Fruit fly (Drosophila melanogaster) whole organism, embryonic: ENCODE measurements around the gene Mo25.
A peak's percentile ranks its signal among the peaks of the same experiment; 100 is the strongest.

ENCODE experiments used
- Atf-2 ChIP-seq: fragments of 200-800 bp; sonication (Bioruptor generic); optimal IDR thresholded peaks from 2 replicates; lab custom pipeline; 2016; ENCODE audit warnings: missing biosample characterization, missing genetic modification characterization
- Bgb ChIP-seq: fragments of 200-800 bp; sonication (Bioruptor generic); IDR thresholded peaks from 2 replicates; pipeline ENCODE4 v1.3.6; 2022; ENCODE audit warnings: missing biosample characterization, missing genetic modification characterization; ENCODE audit not compliant: partially characterized antibody
- CG10147 ChIP-seq: fragments of 200-800 bp; sonication (Bioruptor generic); optimal IDR thresholded peaks from 2 replicates; lab custom pipeline; 2019; ENCODE audit warnings: missing biosample characterization, mild to moderate bottlenecking, missing genetic modification characterization, moderate library complexity
- CG10321 ChIP-seq: fragments of 200-800 bp; sonication (Bioruptor generic); IDR thresholded peaks from 2 replicates; pipeline ENCODE4 v1.3.6; 2022; ENCODE audit warnings: missing biosample characterization, missing genetic modification characterization
- CG12769 ChIP-seq: fragments of 200-800 bp; sonication (Bioruptor generic); optimal IDR thresholded peaks from 2 replicates; lab custom pipeline; 2019; ENCODE audit warnings: missing biosample characterization, mild to moderate bottlenecking, missing genetic modification characterization, moderate library complexity
- CG14014 ChIP-seq: fragments of 200-800 bp; sonication (Bioruptor generic); IDR thresholded peaks from 2 replicates; pipeline ENCODE4 v1.3.6; 2022; ENCODE audit warnings: missing biosample characterization, missing genetic modification characterization
- CG14050 ChIP-seq: fragments of 200-800 bp; sonication (Bioruptor generic); IDR thresholded peaks from 3 replicates; pipeline ENCODE4 v1.3.6; 2022; ENCODE audit warnings: missing biosample characterization, missing genetic modification characterization
- CG1603 ChIP-seq: fragments of 200-800 bp; sonication (Bioruptor generic); optimal IDR thresholded peaks from 2 replicates; lab custom pipeline; 2019; ENCODE audit warnings: missing biosample characterization, mild to moderate bottlenecking, missing genetic modification characterization, moderate library complexity
- CG1647 ChIP-seq: fragments of 200-800 bp; sonication (Bioruptor generic); optimal IDR thresholded peaks from 3 replicates; lab custom pipeline; 2016; ENCODE audit warnings: missing biosample characterization, missing genetic modification characterization
- CG30403 ChIP-seq: fragments of 200-800 bp; sonication (Bioruptor generic); optimal IDR thresholded peaks from 3 replicates; lab custom pipeline; 2016; ENCODE audit warnings: missing biosample characterization, missing genetic modification characterization
- CG32772 ChIP-seq: fragments of 200-800 bp; sonication (Bioruptor generic); IDR thresholded peaks from 2 replicates; pipeline ENCODE4 v1.3.6; 2022; ENCODE audit warnings: missing biosample characterization, missing genetic modification characterization
- CG4707 ChIP-seq: fragments of 200-800 bp; sonication (Bioruptor generic); optimal IDR thresholded peaks from 2 replicates; lab custom pipeline; 2018; ENCODE audit warnings: missing biosample characterization, mild to moderate bottlenecking, missing genetic modification characterization, moderate library complexity
- CG6689 ChIP-seq: fragments of 200-800 bp; sonication (Bioruptor generic); IDR thresholded peaks from 2 replicates; pipeline ENCODE4 v1.3.6; 2022; ENCODE audit warnings: missing biosample characterization, missing genetic modification characterization
- CG7357 ChIP-seq: fragments of 200-800 bp; sonication (Bioruptor generic); IDR thresholded peaks from 3 replicates; pipeline ENCODE4 v1.3.6; 2022; ENCODE audit warnings: missing biosample characterization, missing genetic modification characterization
- CG7786 ChIP-seq: fragments of 200-800 bp; sonication (Bioruptor generic); optimal IDR thresholded peaks from 2 replicates; lab custom pipeline; 2016; ENCODE audit warnings: missing biosample characterization, missing genetic modification characterization
- CG8924 ChIP-seq: fragments of 200-800 bp; optimal IDR thresholded peaks from 3 replicates; lab custom pipeline; 2019; ENCODE audit warnings: missing biosample characterization, mild to moderate bottlenecking, missing genetic modification characterization, moderate library complexity
- CG9932 ChIP-seq: fragments of 200-800 bp; sonication (Bioruptor generic); IDR thresholded peaks from 2 replicates; pipeline ENCODE4 v1.3.6; 2022; ENCODE audit warnings: missing biosample characterization, missing genetic modification characterization
- Dbx ChIP-seq: fragments of 200-800 bp; sonication (Bioruptor generic); IDR thresholded peaks from 3 replicates; pipeline ENCODE4 v1.3.6; 2022; ENCODE audit warnings: missing biosample characterization, missing genetic modification characterization
- Dip2 ChIP-seq: fragments of 200-800 bp; sonication (Bioruptor generic); IDR thresholded peaks from 2 replicates; pipeline ENCODE4 v1.3.6; 2022; ENCODE audit warnings: missing biosample characterization, missing genetic modification characterization
- Dp ChIP-seq: fragments of 200-800 bp; sonication (Bioruptor generic); optimal IDR thresholded peaks from 2 replicates; lab custom pipeline; 2018; ENCODE audit warnings: missing biosample characterization, mild to moderate bottlenecking, missing genetic modification characterization, moderate library complexity
- E2f2 ChIP-seq: fragments of 200-800 bp; sonication (Bioruptor generic); IDR thresholded peaks from 2 replicates; pipeline ENCODE4 v1.3.6; 2022; ENCODE audit warnings: missing biosample characterization, missing genetic modification characterization
- Fer2 ChIP-seq: fragments of 200-800 bp; sonication (Bioruptor generic); optimal IDR thresholded peaks from 2 replicates; lab custom pipeline; 2018; ENCODE audit warnings: missing biosample characterization, mild to moderate bottlenecking, missing genetic modification characterization, moderate library complexity
- GATAe ChIP-seq: fragments of 200-800 bp; sonication (Bioruptor generic); conservative IDR thresholded peaks from 2 replicates; pipeline ENCODE4 v1.3.6; 2022; ENCODE audit warnings: missing biosample characterization, missing genetic modification characterization
- Hmr ChIP-seq: fragments of 200-800 bp; sonication (Bioruptor generic); optimal IDR thresholded peaks from 3 replicates; lab custom pipeline; 2017; ENCODE audit warnings: mild to moderate bottlenecking, missing biosample characterization, missing genetic modification reagents, missing genetic modification characterization
- Lhr ChIP-seq: fragments of 200-800 bp; sonication (Bioruptor generic); optimal IDR thresholded peaks from 3 replicates; lab custom pipeline; 2017; ENCODE audit warnings: mild to moderate bottlenecking, missing biosample characterization, missing genetic modification reagents, missing genetic modification characterization
- Lpt ChIP-seq: fragments of >200 bp; optimal IDR thresholded peaks from 2 replicates; lab custom pipeline; 2018; ENCODE audit warnings: missing biosample characterization, missing genetic modification characterization
- Opbp ChIP-seq: fragments of 200-800 bp; sonication (Bioruptor generic); IDR thresholded peaks from 3 replicates; pipeline ENCODE4 v1.3.6; 2022; ENCODE audit warnings: missing biosample characterization, missing genetic modification characterization; ENCODE audit not compliant: partially characterized antibody
- Scr ChIP-seq: fragments of 200-800 bp; sonication (Bioruptor generic); IDR thresholded peaks from 2 replicates; pipeline ENCODE4 v1.3.6; 2022; ENCODE audit warnings: missing biosample characterization, missing genetic modification characterization; ENCODE audit not compliant: partially characterized antibody
- Sox100B ChIP-seq: fragments of 200-800 bp; sonication (Bioruptor generic); optimal IDR thresholded peaks from 3 replicates; lab custom pipeline; 2018; ENCODE audit warnings: missing biosample characterization, mild to moderate bottlenecking, missing genetic modification characterization
- Xrp1 ChIP-seq: fragments of 200-800 bp; sonication (Bioruptor generic); IDR thresholded peaks from 2 replicates; pipeline ENCODE4 v1.3.6; 2022; ENCODE audit warnings: missing biosample characterization, missing genetic modification characterization
- ab ChIP-seq: fragments of 200-800 bp; sonication (Bioruptor generic); optimal IDR thresholded peaks from 2 replicates; lab custom pipeline; 2016; ENCODE audit warnings: missing biosample characterization, missing genetic modification characterization
- amos ChIP-seq: fragments of 200-800 bp; sonication (Bioruptor generic); IDR thresholded peaks from 2 replicates; pipeline ENCODE4 v1.3.6; 2022; ENCODE audit warnings: missing biosample characterization, missing genetic modification characterization; ENCODE audit not compliant: partially characterized antibody
- bbx ChIP-seq: fragments of 200-800 bp; sonication (Bioruptor generic); IDR thresholded peaks from 2 replicates; pipeline ENCODE4 v1.3.6; 2022; ENCODE audit warnings: missing biosample characterization, missing genetic modification characterization; ENCODE audit not compliant: partially characterized antibody
- caup ChIP-seq: fragments of 200-800 bp; sonication (Bioruptor generic); optimal IDR thresholded peaks from 3 replicates; lab custom pipeline; 2017; ENCODE audit warnings: missing biosample characterization, mild to moderate bottlenecking, missing genetic modification characterization, moderate library complexity; ENCODE audit not compliant: severe bottlenecking
- crc ChIP-seq: fragments of 200-800 bp; sonication (Bioruptor generic); optimal IDR thresholded peaks from 2 replicates; lab custom pipeline; 2016; ENCODE audit warnings: missing biosample characterization, missing genetic modification characterization
- fd3F ChIP-seq: fragments of 200-800 bp; sonication (Bioruptor generic); optimal IDR thresholded peaks from 2 replicates; lab custom pipeline; 2018; ENCODE audit warnings: missing biosample characterization, mild to moderate bottlenecking, missing genetic modification characterization, moderate library complexity
- grau ChIP-seq: fragments of 200-800 bp; optimal IDR thresholded peaks from 3 replicates; lab custom pipeline; 2019; ENCODE audit warnings: missing biosample characterization, mild to moderate bottlenecking, missing genetic modification characterization, moderate library complexity
- h ChIP-seq: fragments of >200 bp; optimal IDR thresholded peaks from 2 replicates; lab custom pipeline; 2017
- jumu ChIP-seq: fragments of 200-800 bp; sonication (Bioruptor generic); optimal IDR thresholded peaks from 3 replicates; lab custom pipeline; 2016; ENCODE audit warnings: missing biosample characterization, missing genetic modification characterization
- kni ChIP-seq: fragments of 200-800 bp; sonication (Bioruptor generic); optimal IDR thresholded peaks from 3 replicates; lab custom pipeline; 2017; ENCODE audit warnings: mild to moderate bottlenecking, missing biosample characterization, missing genetic modification reagents, missing genetic modification characterization
- knrl ChIP-seq: fragments of 200-800 bp; sonication (Bioruptor generic); IDR thresholded peaks from 3 replicates; pipeline ENCODE4 v1.3.6; 2022; ENCODE audit warnings: missing biosample characterization, missing genetic modification characterization; ENCODE audit not compliant: partially characterized antibody
- onecut ChIP-seq: fragments of 200-800 bp; sonication (Bioruptor generic); IDR thresholded peaks from 2 replicates; pipeline ENCODE4 v1.3.6; 2022; ENCODE audit warnings: missing biosample characterization, missing genetic modification characterization
- pan ChIP-seq, 4 experiments: fragments of >200 bp in 3 of 4; fragments of 200-800 bp in 1 of 4; sonication (Bioruptor generic) in 1 of 4; optimal IDR thresholded peaks in 3 of 4; IDR thresholded peaks in 1 of 4; 2 replicates each; pipeline versions ENCODE4 v1.3.6 to Lab custom; 2017 to 2022; ENCODE audit warnings: missing biosample characterization in 2 of 4, missing genetic modification characterization in 2 of 4, mixed read lengths in 1 of 4
- phol ChIP-seq: fragments of 200-800 bp; sonication (Bioruptor generic); optimal IDR thresholded peaks from 3 replicates; lab custom pipeline; 2018; ENCODE audit warnings: missing biosample characterization, mild to moderate bottlenecking, missing genetic modification characterization, moderate library complexity
- slbo ChIP-seq: fragments of 200-800 bp; sonication (Bioruptor generic); IDR thresholded peaks from 2 replicates; pipeline ENCODE4 v1.3.6; 2022; ENCODE audit warnings: missing biosample characterization, missing genetic modification characterization
- sob ChIP-seq: fragments of 200-800 bp; sonication (Bioruptor generic); IDR thresholded peaks from 2 replicates; pipeline ENCODE4 v1.3.6; 2022; ENCODE audit warnings: missing biosample characterization, missing genetic modification characterization
- tgo ChIP-seq: fragments of 200-800 bp; sonication (Bioruptor generic); IDR thresholded peaks from 3 replicates; pipeline ENCODE4 v1.3.6; 2022; ENCODE audit warnings: missing biosample characterization, missing genetic modification characterization
- unpg ChIP-seq: fragments of 200-800 bp; sonication (Bioruptor generic); optimal IDR thresholded peaks from 3 replicates; lab custom pipeline; 2018; ENCODE audit warnings: missing biosample characterization, mild to moderate bottlenecking, missing genetic modification characterization, moderate library complexity
- wor ChIP-seq: fragments of 200-800 bp; sonication (Bioruptor generic); IDR thresholded peaks from 2 replicates; pipeline ENCODE4 v1.3.6; 2022; ENCODE audit warnings: missing biosample characterization, missing genetic modification characterization
- zfh1 ChIP-seq: fragments of 200-800 bp; sonication (Bioruptor generic); IDR thresholded peaks from 3 replicates; pipeline ENCODE4 v1.3.6; 2022; ENCODE audit warnings: missing biosample characterization, missing genetic modification characterization

Mo25 gene

DNA sequence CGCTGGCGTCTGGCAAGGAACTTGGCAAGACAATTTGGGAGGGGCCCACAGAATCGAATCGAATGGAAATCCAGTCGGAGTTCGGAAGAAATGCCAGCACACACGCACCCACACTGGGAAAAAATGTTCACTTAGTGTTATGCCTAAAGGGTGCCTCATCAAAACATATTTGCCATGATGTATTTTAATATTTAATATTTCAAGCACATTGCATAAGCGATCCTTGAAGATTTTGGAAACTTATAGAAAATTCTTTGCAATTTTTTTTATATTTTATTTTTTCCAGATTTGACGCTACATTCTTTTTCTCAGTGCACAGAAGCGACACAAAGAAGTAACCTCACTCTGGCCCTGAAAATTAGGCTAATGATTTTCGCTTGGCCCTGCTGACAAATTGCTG, 49.2 kb downstream of the Mo25 start (continued):
- TF ChIP-seq CG8924 (tag; lab: Kevin White, UChicago): no peak
- TF ChIP-seq caup (GFP tag; lab: Kevin White, UChicago): no peak
- TF ChIP-seq grau (tag; lab: Kevin White, UChicago): no peak
- TF ChIP-seq GATAe (GFP tag; lab: Robert Waterston, UW): no peak
- no peak for TF ChIP-seq Atf-2 (GFP tag; lab: Kevin White, UChicago)
- TF ChIP-seq Fer2 (tag; lab: Kevin White, UChicago): no peak
- TF ChIP-seq CG7357 (GFP tag; lab: Robert Waterston, UW): no peak
- TF ChIP-seq kni: no peak
- TF ChIP-seq CG1647 (GFP tag; lab: Kevin White, UChicago): no peak
- TF ChIP-seq CG6689: no peak
- no peak for TF ChIP-seq fd3F
- TF ChIP-seq wor (GFP tag; lab: Robert Waterston, UW): no peak
- no peak for TF ChIP-seq h
- no peak for TF ChIP-seq pan (optimal IDR thresholded peaks at IDR 0.05; lab: Kevin White, UChicago)
- TF ChIP-seq pan (GFP tag; optimal IDR thresholded peaks at IDR 0.05 in 1 of 2, IDR thresholded peaks at IDR 0.05 in 1 of 2): peak in 1 of 2 experiments; percentile 25
- TF ChIP-seq CG32772 (GFP tag; lab: Robert Waterston, UW): no peak
- TF ChIP-seq CG7786 (GFP tag; lab: Kevin White, UChicago): no peak
- no peak for TF ChIP-seq Lpt (GFP tag; lab: Kevin White, UChicago)
- no peak for TF ChIP-seq Dbx (GFP tag; lab: Robert Waterston, UW)
- peak; percentile 13 for TF ChIP-seq unpg
- TF ChIP-seq phol (tag; lab: Kevin White, UChicago): peak; percentile 30
- TF ChIP-seq jumu: no peak
- TF ChIP-seq CG10147 (GFP tag; lab: Kevin White, UChicago): no peak

dm6 chr3L:16563361-16563760, 51.9 kb downstream of the Mo25 start:
- TF ChIP-seq CG4707 (GFP tag; lab: Kevin White, UChicago) (peak; percentile 96), CG10321 (GFP tag; lab: Robert Waterston, UW) (no peak), CG12769 (tag; lab: Kevin White, UChicago) (no peak), CG14050 (GFP tag; lab: Robert Waterston, UW) (no peak), bbx (GFP tag; lab: Robert Waterston, UW) (peak; percentile 33; the same call in 1 of the 2 replicates), slbo (GFP tag; lab: Robert Waterston, UW) (peak; percentile 41; the same call in 1 of the 2 replicates), knrl (GFP tag; lab: Robert Waterston, UW) (peak; percentile 21; the same call in 1 of the 3 replicates), Sox100B (no peak), Opbp (GFP tag; lab: Robert Waterston, UW) (0 out of 3 replicates have a peak, but pooled peaks have one; percentile 8), tgo (GFP tag; lab: Robert Waterston, UW) (peak; percentile 29; the same call in 2 of the 3 replicates), CG9932 (GFP tag; lab: Robert Waterston, UW) (peak; percentile 3; the same call in 1 of the 2 replicates), zfh1 (GFP tag; lab: Robert Waterston, UW) (0 out of 3 replicates have a peak, but pooled peaks have one; percentile 51), Dp (GFP tag; lab: Kevin White, UChicago) (peak; percentile 83), sob (GFP tag; lab: Robert Waterston, UW) (0 out of 2 replicates have a peak, but pooled peaks have one; percentile 15), Xrp1 (GFP tag; lab: Robert Waterston, UW) (peak; percentile 15; the same call in 1 of the 2 replicates), CG14014 (GFP tag; lab: Robert Waterston, UW) (0 out of 2 replicates have a peak, but pooled peaks have one; percentile 6), ab (GFP tag; lab: Kevin White, UChicago) (no peak), Dip2 (GFP tag; lab: Robert Waterston, UW) (peak; percentile 94), E2f2 (GFP tag; lab: Robert Waterston, UW) (peak; percentile 92), CG30403 (GFP tag; lab: Kevin White, UChicago) (peak; percentile 23), Hmr (GFP tag; lab: Kevin White, UChicago) (peak; percentile 25), Scr (GFP tag; lab: Robert Waterston, UW) (0 out of 2 replicates have a peak, but pooled peaks have one; percentile 8), CG1603 (tag; lab: Kevin White, UChicago) (peak; percentile 35), amos (GFP tag; lab: Robert Waterston, UW) (peak; percentile 54; the same call in 1 of the 2 replicates), onecut (GFP tag; lab: Robert Waterston, UW) (no peak), Lhr (GFP tag; lab: Kevin White, UChicago) (peak; percentile 19), crc (GFP tag; lab: Kevin White, UChicago) (no peak), Bgb (GFP tag; lab: Robert Waterston, UW) (peak; percentile 54), unpg (peak; percentile 1)
